Worm (Caenorhabditis elegans) whole organism, late embryonic: ENCODE measurements around the gene ech-2.

Source experiments
- Y22D7AL.16 ChIP-seq: sonication (generic microtip); optimal IDR thresholded peaks from 2 replicates; lab custom pipeline; 2016; ENCODE audit warnings: missing genetic modification characterization, missing compliant biosample characterization
- ceh-18 ChIP-seq: sonication (generic microtip); optimal IDR thresholded peaks from 2 replicates; lab custom pipeline; 2016; ENCODE audit warnings: missing genetic modification characterization, missing compliant biosample characterization
- ceh-19 ChIP-seq: fragments of 200-800 bp; sonication (Bioruptor generic); optimal IDR thresholded peaks from 2 replicates; lab custom pipeline; 2018; ENCODE audit warnings: mild to moderate bottlenecking, missing genetic modification characterization, missing compliant biosample characterization
- ceh-22 ChIP-seq: sonication (generic microtip); optimal IDR thresholded peaks from 2 replicates; lab custom pipeline; 2017; ENCODE audit warnings: missing biosample characterization, missing genetic modification characterization
- ceh-6 ChIP-seq: fragments of 200-800 bp; sonication (Bioruptor generic); optimal IDR thresholded peaks from 2 replicates; lab custom pipeline; 2018; ENCODE audit warnings: mild to moderate bottlenecking, missing genetic modification characterization, missing compliant biosample characterization
- che-1 ChIP-seq: sonication (generic microtip); optimal IDR thresholded peaks from 2 replicates; lab custom pipeline; 2016; ENCODE audit warnings: mild to moderate bottlenecking, missing genetic modification characterization, missing compliant biosample characterization
- elt-2 ChIP-seq: sonication (generic microtip); optimal IDR thresholded peaks from 2 replicates; lab custom pipeline; 2016; ENCODE audit warnings: missing genetic modification reagents, missing genetic modification characterization, missing compliant biosample characterization
- fkh-10 ChIP-seq: fragments of 150-350 bp; optimal IDR thresholded peaks from 2 replicates; lab custom pipeline; 2014; ENCODE audit warnings: missing biosample characterization, missing genetic modification reagents, missing genetic modification characterization
- hlh-15 ChIP-seq: sonication (generic microtip); optimal IDR thresholded peaks from 2 replicates; lab custom pipeline; 2016; ENCODE audit warnings: missing genetic modification characterization, missing compliant biosample characterization
- hlh-6 ChIP-seq: sonication (generic microtip); optimal IDR thresholded peaks from 2 replicates; lab custom pipeline; 2016; ENCODE audit warnings: missing genotype, missing genetic modification characterization, missing compliant biosample characterization
- lim-6 ChIP-seq: sonication (generic microtip); optimal IDR thresholded peaks from 2 replicates; lab custom pipeline; 2016; ENCODE audit warnings: missing genetic modification characterization, missing compliant biosample characterization
- lin-11 ChIP-seq: fragments of 200-800 bp; sonication (Bioruptor generic); optimal IDR thresholded peaks from 2 replicates; lab custom pipeline; 2018; ENCODE audit warnings: mild to moderate bottlenecking, missing genetic modification characterization, missing compliant biosample characterization
- unc-3 ChIP-seq, 2 experiments: fragments of 200-800 bp in 1 of 2; sonication (Bioruptor generic) in 1 of 2; sonication (generic microtip) in 1 of 2; conservative IDR thresholded peaks in 1 of 2; optimal IDR thresholded peaks in 1 of 2; 2 replicates each; pipeline versions ENCODE4 v1.3.6 to Lab custom; 2016 to 2022; ENCODE audit warnings: missing compliant biosample characterization in 2 of 2, missing genetic modification characterization in 2 of 2, missing genetic modification reagents in 1 of 2
- zip-5 ChIP-seq: sonication (generic microtip); optimal IDR thresholded peaks from 2 replicates; lab custom pipeline; 2016; ENCODE audit warnings: missing genetic modification characterization, missing compliant biosample characterization

ce11 chrIV:11855900-11856660 lies at the start of gene ech-2:
- TF ChIP-seq lin-11 (no peak), ceh-6 (GFP tag; lab: Kevin White, UChicago) (no peak), elt-2 (tag; lab: Kevin White, UChicago) (no peak), unc-3 (GFP tag; conservative IDR thresholded peaks at IDR 0.05; lab: Robert Waterston, UW) (no peak), unc-3 (tag; optimal IDR thresholded peaks at IDR 0.05; lab: Kevin White, UChicago) (no peak), hlh-6 (no peak), fkh-10 (no peak), lim-6 (tag; lab: Kevin White, UChicago) (no peak), Y22D7AL.16 (tag; lab: Kevin White, UChicago) (no peak), che-1 (tag; lab: Kevin White, UChicago) (no peak), ceh-19 (GFP tag; lab: Kevin White, UChicago) (no peak), ceh-18 (tag; lab: Kevin White, UChicago) (no peak), hlh-15 (no peak), ceh-22 (tag; lab: Kevin White, UChicago) (no peak), zip-5 (tag; lab: Kevin White, UChicago) (no peak)
